Worm (Caenorhabditis elegans) whole organism, L1 larva: ENCODE measurements around the gene lido-13.

Experiments used
- aly-2 ChIP-seq: fragments of 150-350 bp; optimal IDR thresholded peaks from 2 replicates; lab custom pipeline; 2014; ENCODE audit warnings: missing biosample characterization, missing genetic modification characterization
- ama-1 ChIP-seq: fragments of 150-350 bp; optimal IDR thresholded peaks from 2 replicates; lab custom pipeline; 2014
- ces-1 ChIP-seq: fragments of 150-350 bp; optimal IDR thresholded peaks from 2 replicates; lab custom pipeline; 2014; ENCODE audit warnings: missing biosample characterization, missing genetic modification reagents, missing genetic modification characterization
- fkh-10 ChIP-seq: sonication (generic microtip); optimal IDR thresholded peaks from 2 replicates; lab custom pipeline; 2017; ENCODE audit warnings: missing biosample characterization, missing genetic modification reagents, missing genetic modification characterization
- lin-13 ChIP-seq: fragments of 150-350 bp; optimal IDR thresholded peaks from 2 replicates; lab custom pipeline; 2014; ENCODE audit warnings: missing biosample characterization, missing genetic modification reagents, missing genetic modification characterization
- lin-35 ChIP-seq, 2 experiments: fragments of 150-350 bp; optimal IDR thresholded peaks; 2 replicates each; lab custom pipeline; 2014; ENCODE audit warnings: missing biosample characterization in 2 of 2, missing genetic modification characterization in 2 of 2, missing genetic modification reagents in 2 of 2
- nhr-11 ChIP-seq: fragments of 150-350 bp; optimal IDR thresholded peaks from 2 replicates; lab custom pipeline; 2014; ENCODE audit warnings: missing biosample characterization, missing genetic modification characterization
- nhr-77 ChIP-seq: fragments of 150-350 bp; optimal IDR thresholded peaks from 2 replicates; lab custom pipeline; 2014; ENCODE audit warnings: missing biosample characterization, missing genetic modification characterization
- unc-130 ChIP-seq: fragments of 150-350 bp; optimal IDR thresholded peaks from 2 replicates; lab custom pipeline; 2017; ENCODE audit warnings: missing biosample characterization, missing genetic modification characterization, inconsistent platforms
- unc-62 ChIP-seq: fragments of 150-350 bp; optimal IDR thresholded peaks from 2 replicates; lab custom pipeline; 2014; ENCODE audit warnings: missing biosample characterization, missing genetic modification reagents, missing genetic modification characterization
- zag-1 ChIP-seq: fragments of 150-350 bp; optimal IDR thresholded peaks from 2 replicates; lab custom pipeline; 2014; ENCODE audit warnings: missing biosample characterization, missing genetic modification characterization
- ztf-11 ChIP-seq, 2 experiments: sonication (generic microtip); optimal IDR thresholded peaks; 2 replicates each; lab custom pipeline; 2016 to 2017; ENCODE audit warnings: missing genetic modification characterization in 2 of 2, missing biosample characterization in 1 of 2, missing compliant biosample characterization in 1 of 2

ce11 chrII:3068646-3069045 is 14.5 kb upstream of the lido-13 start:
- no peak for TF ChIP-seq ztf-11 (tag; optimal IDR thresholded peaks at IDR 0.05; lab: Kevin White, UChicago)
- no peak for TF ChIP-seq nhr-77 (tag; lab: Kevin White, UChicago)
- TF ChIP-seq nhr-11 (tag; lab: Kevin White, UChicago) = no peak
- TF ChIP-seq zag-1 (tag; lab: Kevin White, UChicago) = no peak
- no peak for TF ChIP-seq unc-130 (tag; lab: Kevin White, UChicago)
- no peak for TF ChIP-seq ama-1
- TF ChIP-seq lin-13 (GFP tag; lab: Kevin White, UChicago) = no peak
- no peak for TF ChIP-seq ces-1 (GFP tag; lab: Kevin White, UChicago)
- TF ChIP-seq fkh-10 (GFP tag; lab: Kevin White, UChicago) = no peak
- no peak for TF ChIP-seq aly-2 (tag; lab: Kevin White, UChicago)
- TF ChIP-seq lin-35 (GFP tag; optimal IDR thresholded peaks at IDR 0.05; lab: Kevin White, UChicago) = no peak
- no peak for TF ChIP-seq unc-62 (GFP tag; lab: Kevin White, UChicago)
